Worm (Caenorhabditis elegans): Measurements from ENCODE around the gene B0353.1.

DNA sequence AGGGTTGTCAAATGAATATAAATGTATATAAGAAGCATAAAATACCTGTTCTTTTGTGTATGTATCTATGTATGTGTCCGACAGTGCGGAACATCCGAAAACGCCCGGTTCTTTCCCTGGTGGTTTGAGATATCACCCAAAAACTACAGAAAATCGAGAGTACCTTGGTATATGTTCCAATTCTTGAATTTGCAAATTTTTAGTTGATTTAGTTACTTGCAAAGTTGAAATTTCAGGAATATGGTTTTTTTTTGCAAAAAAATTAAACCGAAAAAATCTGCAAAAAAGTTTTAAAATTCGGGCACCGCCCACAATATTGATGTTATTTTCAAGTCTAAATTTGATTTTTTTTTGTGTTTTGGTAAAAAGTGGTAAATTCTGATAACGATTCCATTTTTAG is 61.7 kb downstream of the B0353.1 start, which contains the start of gene T19C3.2:
- TF ChIP-seq med-1 (GFP tag; optimal IDR thresholded peaks at IDR 0.05; ENCODE audit: insufficient read depth) (no peak), cog-1 (tag; optimal IDR thresholded peaks at IDR 0.05) (no peak), flt-1 (GFP tag; IDR thresholded peaks at IDR 0.05) (no peak), klf-2 (GFP tag; conservative IDR thresholded peaks at IDR 0.05) (no peak), ztf-23 (GFP tag; IDR thresholded peaks at IDR 0.05) (no peak), ref-1 (GFP tag; conservative IDR thresholded peaks at IDR 0.05) (no peak), T22C8.4 (GFP tag; IDR thresholded peaks at IDR 0.05) (no peak), tab-1 (GFP tag; IDR thresholded peaks at IDR 0.05) (no peak)
